Fruit fly (Drosophila melanogaster) whole organism, adult: Measurements from ENCODE around the gene CG4045.
A peak's percentile ranks its signal among the peaks of the same experiment; 100 is the strongest.

Experiments used
- CG11617 ChIP-seq: fragments of 200-800 bp; sonication (Bioruptor generic); optimal IDR thresholded peaks from 2 replicates; lab custom pipeline; 2017; ENCODE audit warnings: mild to moderate bottlenecking, missing biosample characterization, missing genetic modification reagents, missing genetic modification characterization
- CG12768 ChIP-seq: fragments of 200-800 bp; sonication (Bioruptor generic); optimal IDR thresholded peaks from 2 replicates; lab custom pipeline; 2017; ENCODE audit warnings: missing biosample characterization, missing genetic modification characterization, mild to moderate bottlenecking, moderate library complexity, missing genetic modification reagents
- CG14711 ChIP-seq: fragments of 200-800 bp; sonication (Bioruptor generic); optimal IDR thresholded peaks from 2 replicates; lab custom pipeline; 2018; ENCODE audit warnings: missing biosample characterization, mild to moderate bottlenecking, missing genetic modification characterization, moderate library complexity
- CG1620 ChIP-seq: fragments of 200-800 bp; sonication (Bioruptor generic); optimal IDR thresholded peaks from 2 replicates; lab custom pipeline; 2016; ENCODE audit warnings: missing biosample characterization, missing genetic modification characterization
- CG33017 ChIP-seq: fragments of 200-800 bp; sonication (Bioruptor generic); optimal IDR thresholded peaks from 2 replicates; lab custom pipeline; 2018; ENCODE audit warnings: missing biosample characterization, mild to moderate bottlenecking, missing genetic modification characterization, moderate library complexity
- CG5204 ChIP-seq: fragments of 200-800 bp; sonication (Bioruptor generic); optimal IDR thresholded peaks from 2 replicates; lab custom pipeline; 2016; ENCODE audit warnings: missing biosample characterization, missing genetic modification characterization
- CG7045 ChIP-seq: fragments of 200-800 bp; sonication (Bioruptor generic); optimal IDR thresholded peaks from 2 replicates; lab custom pipeline; 2017; ENCODE audit warnings: missing biosample characterization, mild to moderate bottlenecking, missing genetic modification characterization
- CG7101 ChIP-seq: fragments of 200-800 bp; sonication (Bioruptor generic); optimal IDR thresholded peaks from 2 replicates; lab custom pipeline; 2018; ENCODE audit warnings: missing biosample characterization, mild to moderate bottlenecking, missing genetic modification characterization, moderate library complexity
- Clk ChIP-seq: fragments of 200-800 bp; sonication (Bioruptor generic); optimal IDR thresholded peaks from 2 replicates; lab custom pipeline; 2017; ENCODE audit warnings: missing biosample characterization, missing genetic modification characterization
- Crg-1 ChIP-seq: fragments of 200-800 bp; sonication (Bioruptor generic); optimal IDR thresholded peaks from 2 replicates; lab custom pipeline; 2016; ENCODE audit warnings: missing biosample characterization, missing genetic modification characterization
- Hr96 ChIP-seq: fragments of 200-800 bp; sonication (Bioruptor generic); optimal IDR thresholded peaks from 2 replicates; lab custom pipeline; 2016; ENCODE audit warnings: missing biosample characterization, missing genetic modification characterization
- Mnt ChIP-seq: fragments of 200-800 bp; sonication (Bioruptor generic); optimal IDR thresholded peaks from 2 replicates; lab custom pipeline; 2016; ENCODE audit warnings: missing biosample characterization, mild to moderate bottlenecking, missing genetic modification characterization
- bab1 ChIP-seq: fragments of 200-800 bp; sonication (Bioruptor generic); optimal IDR thresholded peaks from 3 replicates; lab custom pipeline; 2019; ENCODE audit warnings: missing biosample characterization, mild to moderate bottlenecking, missing genetic modification characterization, moderate library complexity
- cic ChIP-seq: fragments of 200-800 bp; sonication (Bioruptor generic); optimal IDR thresholded peaks from 2 replicates; lab custom pipeline; 2017; ENCODE audit warnings: missing biosample characterization, mild to moderate bottlenecking, missing genetic modification characterization, moderate library complexity
- cnc ChIP-seq, 2 experiments: fragments of >200 bp; optimal IDR thresholded peaks; 2 replicates each; lab custom pipeline; 2017
- kay ChIP-seq: fragments of 200-800 bp; sonication (Bioruptor generic); peaks from one replicate; lab custom pipeline; 2016; ENCODE audit warnings: missing biosample characterization, missing genetic modification characterization, borderline replicate concordance
- ovo ChIP-seq: fragments of 200-800 bp; sonication (Bioruptor generic); optimal IDR thresholded peaks from 2 replicates; lab custom pipeline; 2016; ENCODE audit warnings: missing biosample characterization, missing genetic modification characterization
- pad ChIP-seq: fragments of 200-800 bp; sonication (Bioruptor generic); optimal IDR thresholded peaks from 3 replicates; lab custom pipeline; 2017; ENCODE audit warnings: missing biosample characterization, missing genetic modification characterization, mild to moderate bottlenecking, moderate library complexity, missing genetic modification reagents
- tj ChIP-seq: fragments of 200-800 bp; sonication (Bioruptor generic); optimal IDR thresholded peaks from 3 replicates; lab custom pipeline; 2017; ENCODE audit warnings: missing biosample characterization, mild to moderate bottlenecking, missing genetic modification characterization, moderate library complexity
- toe ChIP-seq: fragments of 200-800 bp; sonication (Bioruptor generic); optimal IDR thresholded peaks from 2 replicates; lab custom pipeline; 2016; ENCODE audit warnings: missing biosample characterization, missing genetic modification characterization

Gene CG4045

dm6 chrX:2087501-2087900 is 11.8 kb upstream of the CG4045 start:
- no peak for TF ChIP-seq CG1620 (GFP tag; lab: Kevin White, UChicago)
- TF ChIP-seq tj (GFP tag; lab: Kevin White, UChicago) = peak; percentile 16

- TF ChIP-seq cic = no peak
- peak; percentile 30 for TF ChIP-seq Crg-1
- no peak for TF ChIP-seq kay (GFP tag; lab: Kevin White, UChicago)
- peak; percentile 1 for TF ChIP-seq bab1
- TF ChIP-seq CG7045 (GFP tag; lab: Kevin White, UChicago) = no peak
- TF ChIP-seq Mnt (GFP tag; lab: Kevin White, UChicago) = peak; percentile 53
- TF ChIP-seq ovo (GFP tag; lab: Kevin White, UChicago) = peak; percentile 45
- TF ChIP-seq CG11617 (GFP tag; lab: Kevin White, UChicago) = no peak
- TF ChIP-seq CG14711 (tag; lab: Kevin White, UChicago) = peak; percentile 9
- TF ChIP-seq toe (GFP tag; lab: Kevin White, UChicago) = no peak
- TF ChIP-seq CG7101 (tag; lab: Kevin White, UChicago) = peak; percentile 48
- TF ChIP-seq cnc (optimal IDR thresholded peaks at IDR 0.05; lab: Kevin White, UChicago) = no peak
- TF ChIP-seq Clk (GFP tag; lab: Kevin White, UChicago) = no peak
- TF ChIP-seq tj (GFP tag; lab: Kevin White, UChicago) = peak; percentile 89
- TF ChIP-seq Hr96 = no peak
- TF ChIP-seq CG33017 = no peak
- TF ChIP-seq CG12768 (GFP tag; lab: Kevin White, UChicago) = no peak
- TF ChIP-seq CG5204 (GFP tag; lab: Kevin White, UChicago) = no peak
- no peak for TF ChIP-seq pad (GFP tag; lab: Kevin White, UChicago)
- no peak for TF ChIP-seq CG1620 (GFP tag; lab: Kevin White, UChicago)
Measured at dm6 chrX:2083678-2084162, 8.0 kb upstream of the CG4045 start.

- peak; percentile 51 for TF ChIP-seq CG12768 (GFP tag; lab: Kevin White, UChicago)
- no peak for TF ChIP-seq tj (GFP tag; lab: Kevin White, UChicago)
- peak; percentile 14 for TF ChIP-seq toe (GFP tag; lab: Kevin White, UChicago)
- peak; percentile 45 for TF ChIP-seq Mnt (GFP tag; lab: Kevin White, UChicago)
- peak; percentile 85 for TF ChIP-seq CG14711 (tag; lab: Kevin White, UChicago)
- no peak for TF ChIP-seq Clk (GFP tag; lab: Kevin White, UChicago)
- peak; percentile 83 for TF ChIP-seq CG33017
- peak; percentile 81 for TF ChIP-seq bab1
- TF ChIP-seq CG11617 (GFP tag; lab: Kevin White, UChicago) = peak; percentile 25
- TF ChIP-seq CG5204 (GFP tag; lab: Kevin White, UChicago) = no peak
- no peak for TF ChIP-seq ovo (GFP tag; lab: Kevin White, UChicago)
- TF ChIP-seq CG7045 (GFP tag; lab: Kevin White, UChicago) = peak; percentile 39
- peak; percentile 22 for TF ChIP-seq CG1620 (GFP tag; lab: Kevin White, UChicago)
- TF ChIP-seq CG7101 (tag; lab: Kevin White, UChicago) = peak; percentile 88
- TF ChIP-seq pad (GFP tag; lab: Kevin White, UChicago) = peak; percentile 47
- TF ChIP-seq Hr96 = peak; percentile 68
- TF ChIP-seq cnc (optimal IDR thresholded peaks at IDR 0.05; lab: Kevin White, UChicago) = no peak
- TF ChIP-seq kay (GFP tag; lab: Kevin White, UChicago) = no peak
- TF ChIP-seq cic = no peak
- peak; percentile 20 for TF ChIP-seq Crg-1
Measured at dm6 chrX:2083109-2083508, 7.4 kb upstream of the CG4045 start.

dm6 chrX:2081848-2082365 is 6.2 kb upstream of the CG4045 start:
- TF ChIP-seq CG33017 (no peak), pad (GFP tag; lab: Kevin White, UChicago) (no peak), CG7045 (GFP tag; lab: Kevin White, UChicago) (no peak), Hr96 (no peak), cic (no peak), CG1620 (GFP tag; lab: Kevin White, UChicago) (no peak), CG12768 (GFP tag; lab: Kevin White, UChicago) (no peak), CG14711 (tag; lab: Kevin White, UChicago) (no peak)

dm6 chrX:2080367-2080927 is 4.7 kb upstream of the CG4045 start, which contains the start of the genes CG16903 and Unc-76:
TSS of gene CG16903 (minus strand) at chrX:2080405.
TSS of gene Unc-76 (plus strand) at chrX:2080610.
- peak; percentile 94 for TF ChIP-seq bab1
- TF ChIP-seq Mnt (GFP tag; lab: Kevin White, UChicago) = peak; percentile 90
- no peak for TF ChIP-seq CG7045 (GFP tag; lab: Kevin White, UChicago)
- no peak for TF ChIP-seq CG33017
- peak; percentile 74 for TF ChIP-seq CG11617 (GFP tag; lab: Kevin White, UChicago)
- TF ChIP-seq CG5204 (GFP tag; lab: Kevin White, UChicago) = no peak
- no peak for TF ChIP-seq Hr96
- TF ChIP-seq CG14711 (tag; lab: Kevin White, UChicago) = peak; percentile 54
- peak; percentile 54 for TF ChIP-seq CG1620 (GFP tag; lab: Kevin White, UChicago)
- TF ChIP-seq CG7101 (tag; lab: Kevin White, UChicago) = peak; percentile 73
- TF ChIP-seq tj (GFP tag; lab: Kevin White, UChicago) = peak; percentile 54
- TF ChIP-seq cic = peak; percentile 69
- peak; percentile 55 for TF ChIP-seq pad (GFP tag; lab: Kevin White, UChicago)
- TF ChIP-seq ovo (GFP tag; lab: Kevin White, UChicago) = peak; percentile 64
